Worm (Caenorhabditis elegans) whole organism, mixed stage, embryonic: ENCODE measurements around the gene F32E10.9.

Experiments used
- bed-3 ChIP-seq: fragments of 200-800 bp; sonication (Bioruptor generic); optimal IDR thresholded peaks from 3 replicates; lab custom pipeline; 2018; ENCODE audit warnings: mild to moderate bottlenecking, missing genetic modification characterization, moderate library complexity, missing compliant biosample characterization
- ces-1 ChIP-seq: fragments of 150-350 bp; optimal IDR thresholded peaks from 2 replicates; lab custom pipeline; 2014; ENCODE audit warnings: missing biosample characterization, missing genetic modification reagents, missing genetic modification characterization
- drap-1 ChIP-seq: fragments of 200-800 bp; sonication (Bioruptor generic); optimal IDR thresholded peaks from 3 replicates; lab custom pipeline; 2018; ENCODE audit warnings: mild to moderate bottlenecking, missing genetic modification characterization, missing compliant biosample characterization
- flh-1 ChIP-seq: fragments of 200-800 bp; sonication (Bioruptor generic); optimal IDR thresholded peaks from 2 replicates; lab custom pipeline; 2018; ENCODE audit warnings: mild to moderate bottlenecking, missing genetic modification characterization, moderate library complexity, missing compliant biosample characterization
- nhr-28 ChIP-seq: fragments of 150-350 bp; optimal IDR thresholded peaks from 2 replicates; lab custom pipeline; 2014; ENCODE audit warnings: missing biosample characterization, missing genetic modification characterization
- unc-62 ChIP-seq: fragments of 150-350 bp; optimal IDR thresholded peaks from 2 replicates; lab custom pipeline; 2014; ENCODE audit warnings: missing biosample characterization, missing genetic modification reagents, missing genetic modification characterization

ce11 chrIV:7549844-7550243 is 13.9 kb downstream of the F32E10.9 start:
- TF ChIP-seq unc-62 (GFP tag; lab: Kevin White, UChicago), result no peak
- TF ChIP-seq nhr-28 (tag; lab: Kevin White, UChicago), result no peak
- no peak for TF ChIP-seq flh-1
- no peak for TF ChIP-seq bed-3 (GFP tag; lab: Kevin White, UChicago)
- no peak for TF ChIP-seq ces-1 (GFP tag; lab: Kevin White, UChicago)
- no peak for TF ChIP-seq drap-1 (GFP tag; lab: Kevin White, UChicago)
